Worm (Caenorhabditis elegans) whole organism, mixed stage, embryonic: Measurements from ENCODE around the gene atf-8.

Source experiments
- M03D4.4 ChIP-seq: sonication (generic microtip); optimal IDR thresholded peaks from 2 replicates; lab custom pipeline; 2017; ENCODE audit warnings: mild to moderate bottlenecking, missing genetic modification characterization, missing compliant biosample characterization
- blmp-1 ChIP-seq: fragments of 150-350 bp; optimal IDR thresholded peaks from 2 replicates; lab custom pipeline; 2014; ENCODE audit warnings: missing biosample characterization, missing genetic modification characterization
- ces-1 ChIP-seq: fragments of 150-350 bp; optimal IDR thresholded peaks from 2 replicates; lab custom pipeline; 2014; ENCODE audit warnings: missing biosample characterization, missing genetic modification reagents, missing genetic modification characterization
- elt-1 ChIP-seq: sonication (generic microtip); optimal IDR thresholded peaks from 2 replicates; lab custom pipeline; 2017; ENCODE audit warnings: missing genetic modification characterization, mild to moderate bottlenecking, missing compliant biosample characterization, antibody characterized with exemption, moderate library complexity, borderline replicate concordance; ENCODE audit not compliant: insufficient read depth
- elt-3 ChIP-seq: fragments of 150-350 bp; optimal IDR thresholded peaks from 2 replicates; lab custom pipeline; 2014; ENCODE audit warnings: missing biosample characterization, missing genetic modification characterization
- mep-1 ChIP-seq: fragments of 150-350 bp; optimal IDR thresholded peaks from 2 replicates; lab custom pipeline; 2017; ENCODE audit warnings: missing biosample characterization, missing genetic modification reagents, missing genetic modification characterization, inconsistent platforms
- nhr-237 ChIP-seq: fragments of 150-350 bp; optimal IDR thresholded peaks from 2 replicates; lab custom pipeline; 2014; ENCODE audit warnings: missing biosample characterization, missing genetic modification characterization
- nhr-28 ChIP-seq: fragments of 150-350 bp; optimal IDR thresholded peaks from 2 replicates; lab custom pipeline; 2014; ENCODE audit warnings: missing biosample characterization, missing genetic modification characterization
- pha-4 ChIP-seq: fragments of 150-350 bp; optimal IDR thresholded peaks from 2 replicates; lab custom pipeline; 2018; ENCODE audit warnings: missing biosample characterization, missing genetic modification reagents, missing genetic modification characterization
- snpc-4 ChIP-seq: fragments of 150-350 bp; optimal IDR thresholded peaks from 2 replicates; lab custom pipeline; 2014; ENCODE audit warnings: missing biosample characterization, missing genetic modification characterization
- unc-39 ChIP-seq: fragments of 150-350 bp; optimal IDR thresholded peaks from 2 replicates; lab custom pipeline; 2014; ENCODE audit warnings: missing biosample characterization, missing genetic modification characterization
- ztf-11 ChIP-seq: fragments of 150-350 bp; optimal IDR thresholded peaks from 2 replicates; lab custom pipeline; 2014; ENCODE audit warnings: missing biosample characterization, missing genetic modification characterization

- TF ChIP-seq elt-3 (tag; lab: Kevin White, UChicago) (no peak), elt-1 (no peak), nhr-237 (tag; lab: Kevin White, UChicago) (no peak), mep-1 (tag; lab: Kevin White, UChicago) (no peak), blmp-1 (tag; lab: Kevin White, UChicago) (no peak), nhr-28 (tag; lab: Kevin White, UChicago) (no peak), pha-4 (tag; lab: Kevin White, UChicago) (no peak), unc-39 (tag; lab: Kevin White, UChicago) (no peak), snpc-4 (no peak), ztf-11 (tag; lab: Kevin White, UChicago) (no peak), ces-1 (no peak), M03D4.4 (no peak)
Measured at ce11 chrV:6099634-6100033, 5.8 kb upstream of the atf-8 start.
